Fruit fly (Drosophila melanogaster) whole organism, embryonic: ENCODE results near the gene CG44000.

Experiments
- Abd-B ChIP-seq: fragments of 200-800 bp; sonication (Bioruptor generic); optimal IDR thresholded peaks from 2 replicates; lab custom pipeline; 2018; ENCODE audit warnings: missing biosample characterization, mild to moderate bottlenecking, missing genetic modification characterization, moderate library complexity
- Ada2b ChIP-seq: fragments of 200-800 bp; sonication (Bioruptor generic); IDR thresholded peaks from 2 replicates; pipeline ENCODE4 v1.3.6; 2022; ENCODE audit warnings: missing biosample characterization, missing genetic modification characterization
- Awh ChIP-seq: fragments of 200-800 bp; sonication (Bioruptor generic); IDR thresholded peaks from 2 replicates; pipeline ENCODE4, ENCODE4 v1.3.6; 2022; ENCODE audit warnings: missing biosample characterization, missing genetic modification characterization
- CG10209 ChIP-seq: fragments of 200-800 bp; sonication (Bioruptor generic); optimal IDR thresholded peaks from 3 replicates; lab custom pipeline; 2017; ENCODE audit warnings: missing biosample characterization, mild to moderate bottlenecking, missing genetic modification characterization, missing genetic modification reagents
- CG10321 ChIP-seq: fragments of 200-800 bp; sonication (Bioruptor generic); IDR thresholded peaks from 2 replicates; pipeline ENCODE4 v1.3.6; 2022; ENCODE audit warnings: missing biosample characterization, missing genetic modification characterization
- CG10565 ChIP-seq: fragments of 200-800 bp; sonication (Bioruptor generic); optimal IDR thresholded peaks from 3 replicates; lab custom pipeline; 2016; ENCODE audit warnings: missing biosample characterization, mild to moderate bottlenecking, missing genetic modification characterization
- CG11456 ChIP-seq: fragments of 200-800 bp; sonication (Bioruptor generic); IDR thresholded peaks from 3 replicates; pipeline ENCODE4 v1.3.6; 2022; ENCODE audit warnings: missing biosample characterization, missing genetic modification characterization
- CG11695 ChIP-seq: fragments of 200-800 bp; sonication (Bioruptor generic); IDR thresholded peaks from 3 replicates; pipeline ENCODE4 v1.3.6; 2022; ENCODE audit warnings: missing biosample characterization, missing genetic modification characterization
- CG11723 ChIP-seq: fragments of 200-800 bp; sonication (Bioruptor generic); optimal IDR thresholded peaks from 2 replicates; lab custom pipeline; 2017; ENCODE audit warnings: missing biosample characterization, mild to moderate bottlenecking, missing genetic modification characterization
- CG13296 ChIP-seq: fragments of 200-800 bp; sonication (Bioruptor generic); optimal IDR thresholded peaks from 3 replicates; lab custom pipeline; 2018; ENCODE audit warnings: missing biosample characterization, mild to moderate bottlenecking, missing genetic modification characterization
- CG13424 ChIP-seq: fragments of 200-800 bp; sonication (Bioruptor generic); optimal IDR thresholded peaks from 2 replicates; lab custom pipeline; 2019; ENCODE audit warnings: missing biosample characterization, mild to moderate bottlenecking, missing genetic modification characterization, moderate library complexity
- CG13775 ChIP-seq: fragments of 200-800 bp; sonication (Bioruptor generic); optimal IDR thresholded peaks from 3 replicates; lab custom pipeline; 2017; ENCODE audit warnings: missing biosample characterization, mild to moderate bottlenecking, missing genetic modification characterization
- CG14014 ChIP-seq: fragments of 200-800 bp; sonication (Bioruptor generic); IDR thresholded peaks from 2 replicates; pipeline ENCODE4 v1.3.6; 2022; ENCODE audit warnings: missing biosample characterization, missing genetic modification characterization
- CG14965 ChIP-seq: fragments of 200-800 bp; sonication (Bioruptor generic); optimal IDR thresholded peaks from 2 replicates; lab custom pipeline; 2016; ENCODE audit warnings: missing biosample characterization, missing genetic modification characterization, borderline replicate concordance
- CG16815 ChIP-seq: fragments of 200-800 bp; sonication (Bioruptor generic); optimal IDR thresholded peaks from 3 replicates; lab custom pipeline; 2017; ENCODE audit warnings: missing biosample characterization, mild to moderate bottlenecking, missing genetic modification characterization
- CG17829 ChIP-seq: fragments of 200-800 bp; optimal IDR thresholded peaks from 2 replicates; lab custom pipeline; 2019; ENCODE audit warnings: missing biosample characterization, mild to moderate bottlenecking, missing genetic modification characterization, moderate library complexity
- CG18619 ChIP-seq: fragments of 200-800 bp; sonication (Bioruptor generic); optimal IDR thresholded peaks from 3 replicates; lab custom pipeline; 2017; ENCODE audit warnings: missing biosample characterization, mild to moderate bottlenecking, missing genetic modification characterization
- CG3847 ChIP-seq: fragments of 200-800 bp; sonication (Bioruptor generic); IDR thresholded peaks from 2 replicates; pipeline ENCODE4 v1.3.6; 2022; ENCODE audit warnings: missing biosample characterization, missing genetic modification characterization
- CG4328 ChIP-seq: fragments of 200-800 bp; sonication (Bioruptor generic); optimal IDR thresholded peaks from 3 replicates; lab custom pipeline; 2017; ENCODE audit warnings: missing biosample characterization, missing genetic modification reagents, missing genetic modification characterization
- CG43689 ChIP-seq: fragments of 200-800 bp; sonication (Bioruptor generic); IDR thresholded peaks from 2 replicates; pipeline ENCODE4 v1.3.6; 2022; ENCODE audit warnings: missing biosample characterization, missing genetic modification characterization
- CG4707 ChIP-seq: fragments of 200-800 bp; sonication (Bioruptor generic); optimal IDR thresholded peaks from 2 replicates; lab custom pipeline; 2018; ENCODE audit warnings: missing biosample characterization, mild to moderate bottlenecking, missing genetic modification characterization, moderate library complexity
- CG7271 ChIP-seq: fragments of 200-800 bp; sonication (Bioruptor generic); optimal IDR thresholded peaks from 2 replicates; lab custom pipeline; 2018; ENCODE audit warnings: missing biosample characterization, mild to moderate bottlenecking, missing genetic modification characterization, moderate library complexity
- CG7839 ChIP-seq: fragments of 200-800 bp; sonication (Bioruptor generic); optimal IDR thresholded peaks from 3 replicates; lab custom pipeline; 2018; ENCODE audit warnings: missing biosample characterization, mild to moderate bottlenecking, missing genetic modification characterization, moderate library complexity
- CG8478 ChIP-seq: fragments of >200 bp; optimal IDR thresholded peaks from 2 replicates; lab custom pipeline; 2018
- CG9817 ChIP-seq: fragments of 200-800 bp; sonication (Bioruptor generic); optimal IDR thresholded peaks from 2 replicates; lab custom pipeline; 2018; ENCODE audit warnings: missing biosample characterization, mild to moderate bottlenecking, missing genetic modification characterization, moderate library complexity
- Fer2 ChIP-seq: fragments of 200-800 bp; sonication (Bioruptor generic); optimal IDR thresholded peaks from 2 replicates; lab custom pipeline; 2018; ENCODE audit warnings: missing biosample characterization, mild to moderate bottlenecking, missing genetic modification characterization, moderate library complexity
- HLH54F ChIP-seq: fragments of 200-800 bp; sonication (Bioruptor generic); optimal IDR thresholded peaks from 3 replicates; lab custom pipeline; 2016; ENCODE audit warnings: missing biosample characterization, missing genetic modification characterization
- Hand ChIP-seq: fragments of 200-800 bp; sonication (Bioruptor generic); optimal IDR thresholded peaks from 2 replicates; lab custom pipeline; 2017; ENCODE audit warnings: mild to moderate bottlenecking, missing biosample characterization, missing genetic modification reagents, missing genetic modification characterization
- Hr39 ChIP-seq: fragments of >200 bp; optimal IDR thresholded peaks from 2 replicates; lab custom pipeline; 2017
- Jarid2 ChIP-seq: fragments of 200-800 bp; sonication (Bioruptor generic); optimal IDR thresholded peaks from 3 replicates; lab custom pipeline; 2017; ENCODE audit warnings: mild to moderate bottlenecking, missing biosample characterization, missing genetic modification reagents, missing genetic modification characterization
- Mes4 ChIP-seq: fragments of 200-800 bp; sonication (Bioruptor generic); optimal IDR thresholded peaks from 2 replicates; lab custom pipeline; 2016; ENCODE audit warnings: missing biosample characterization, missing genetic modification characterization
- Mrtf ChIP-seq: fragments of 200-800 bp; sonication (Bioruptor generic); IDR thresholded peaks from 3 replicates; pipeline ENCODE4 v1.3.6; 2022; ENCODE audit warnings: missing biosample characterization, missing genetic modification characterization
- Nf-YB ChIP-seq: fragments of 200-800 bp; sonication (Bioruptor generic); optimal IDR thresholded peaks from 3 replicates; lab custom pipeline; 2019; ENCODE audit warnings: missing biosample characterization, mild to moderate bottlenecking, missing genetic modification characterization, moderate library complexity
- Ssrp ChIP-seq: fragments of 200-800 bp; sonication (Bioruptor generic); optimal IDR thresholded peaks from 2 replicates; lab custom pipeline; 2018; ENCODE audit warnings: missing biosample characterization, mild to moderate bottlenecking, missing genetic modification characterization, moderate library complexity
- Tbp ChIP-seq: fragments of >200 bp; optimal IDR thresholded peaks from 2 replicates; lab custom pipeline; 2018; ENCODE audit warnings: missing biosample characterization, missing genetic modification characterization
- cg ChIP-seq: fragments of 200-800 bp; sonication (Bioruptor generic); optimal IDR thresholded peaks from 3 replicates; lab custom pipeline; 2019; ENCODE audit warnings: missing biosample characterization, mild to moderate bottlenecking, missing genetic modification characterization, moderate library complexity
- crc ChIP-seq: fragments of 200-800 bp; sonication (Bioruptor generic); optimal IDR thresholded peaks from 2 replicates; lab custom pipeline; 2016; ENCODE audit warnings: missing biosample characterization, missing genetic modification characterization
- dimm ChIP-seq: fragments of 200-800 bp; sonication (Bioruptor generic); IDR thresholded peaks from 2 replicates; pipeline ENCODE4 v1.3.6; 2022; ENCODE audit warnings: missing biosample characterization, missing genetic modification characterization
- esg ChIP-seq: fragments of 200-800 bp; sonication (Bioruptor generic); conservative IDR thresholded peaks from 2 replicates; pipeline ENCODE4 v1.3.6; 2022; ENCODE audit warnings: missing biosample characterization, missing genetic modification characterization
- gce ChIP-seq: fragments of 200-800 bp; sonication (Bioruptor generic); IDR thresholded peaks from 3 replicates; pipeline ENCODE4 v1.3.6; 2022; ENCODE audit warnings: missing biosample characterization, missing genetic modification characterization
- knrl ChIP-seq: fragments of 200-800 bp; sonication (Bioruptor generic); IDR thresholded peaks from 3 replicates; pipeline ENCODE4 v1.3.6; 2022; ENCODE audit warnings: missing biosample characterization, missing genetic modification characterization; ENCODE audit not compliant: partially characterized antibody
- lmd ChIP-seq: fragments of 200-800 bp; sonication (Bioruptor generic); IDR thresholded peaks from 2 replicates; pipeline ENCODE4 v1.3.6; 2022; ENCODE audit warnings: missing biosample characterization, missing genetic modification characterization
- phol ChIP-seq: fragments of 200-800 bp; sonication (Bioruptor generic); optimal IDR thresholded peaks from 3 replicates; lab custom pipeline; 2018; ENCODE audit warnings: missing biosample characterization, mild to moderate bottlenecking, missing genetic modification characterization, moderate library complexity
- pita ChIP-seq: fragments of 200-800 bp; sonication (Bioruptor generic); optimal IDR thresholded peaks from 2 replicates; lab custom pipeline; 2017; ENCODE audit warnings: missing biosample characterization, mild to moderate bottlenecking, missing genetic modification characterization
- pros ChIP-seq: fragments of 200-800 bp; sonication (Bioruptor generic); optimal IDR thresholded peaks from 3 replicates; lab custom pipeline; 2019; ENCODE audit warnings: missing biosample characterization, mild to moderate bottlenecking, missing genetic modification characterization, moderate library complexity
- pzg ChIP-seq: fragments of 200-800 bp; sonication (Bioruptor generic); optimal IDR thresholded peaks from 3 replicates; lab custom pipeline; 2018; ENCODE audit warnings: missing biosample characterization, mild to moderate bottlenecking, missing genetic modification characterization, moderate library complexity
- shn ChIP-seq: fragments of 200-800 bp; sonication (Bioruptor generic); optimal IDR thresholded peaks from 3 replicates; lab custom pipeline; 2016; ENCODE audit warnings: missing biosample characterization, missing genetic modification characterization
- sisA ChIP-seq: fragments of 200-800 bp; sonication (Bioruptor generic); IDR thresholded peaks from 2 replicates; pipeline ENCODE4 v1.3.6; 2022; ENCODE audit warnings: missing biosample characterization, missing genetic modification characterization
- sna ChIP-seq: fragments of 200-800 bp; sonication (Bioruptor generic); IDR thresholded peaks from 2 replicates; pipeline ENCODE4 v1.3.6; 2022; ENCODE audit warnings: missing biosample characterization, missing genetic modification characterization; ENCODE audit not compliant: partially characterized antibody
- tna ChIP-seq: fragments of 200-800 bp; sonication (Bioruptor generic); IDR thresholded peaks from 2 replicates; pipeline ENCODE4 v1.3.6; 2022; ENCODE audit warnings: missing biosample characterization, missing genetic modification characterization; ENCODE audit not compliant: partially characterized antibody

The CG44000 gene

dm6 chr2L:5059645-5060254, 16.7 kb downstream of the CG44000 start, which contains the start of gene Rpn11 (continued):
- peak; percentile 68 for TF ChIP-seq CG13296
- peak; percentile 33 for TF ChIP-seq Hand (GFP tag; lab: Kevin White, UChicago)
- peak; percentile 12; the same call in 1 of the 2 replicates for TF ChIP-seq sisA (GFP tag; lab: Robert Waterston, UW)
- peak; percentile 30 for TF ChIP-seq CG11723 (GFP tag; lab: Kevin White, UChicago)
- no peak for TF ChIP-seq Mrtf (GFP tag; lab: Robert Waterston, UW)
- TF ChIP-seq CG10209 (GFP tag; lab: Kevin White, UChicago), result peak; percentile 58
- peak; percentile 50 for TF ChIP-seq pzg
- peak; percentile 72 for TF ChIP-seq CG17829 (tag; lab: Kevin White, UChicago)
- peak; percentile 76 for TF ChIP-seq Abd-B
- TF ChIP-seq Ssrp (tag; lab: Kevin White, UChicago), result peak; percentile 69
- TF ChIP-seq Nf-YB (GFP tag; lab: Kevin White, UChicago), result peak; percentile 37
- no peak for TF ChIP-seq Mes4 (GFP tag; lab: Kevin White, UChicago)
- peak; percentile 70 for TF ChIP-seq CG13424 (tag; lab: Kevin White, UChicago)
- TF ChIP-seq pros, result no peak
- TF ChIP-seq pita (GFP tag; lab: Kevin White, UChicago), result no peak
- no peak for TF ChIP-seq Hr39
- TF ChIP-seq CG9817, result peak; percentile 67
- TF ChIP-seq sna, result no peak
- TF ChIP-seq CG10565 (GFP tag; lab: Kevin White, UChicago), result no peak
- no peak for TF ChIP-seq CG11695 (GFP tag; lab: Robert Waterston, UW)
- peak; percentile 39 for TF ChIP-seq esg (GFP tag; lab: Robert Waterston, UW)
- no peak for TF ChIP-seq Awh (GFP tag; lab: Robert Waterston, UW)
- no peak; the same call in 2 of the 3 replicates for TF ChIP-seq CG11456 (GFP tag; lab: Robert Waterston, UW)
- no peak for TF ChIP-seq Tbp (GFP tag; lab: Kevin White, UChicago)
- TF ChIP-seq Jarid2 (GFP tag; lab: Kevin White, UChicago), result no peak
- peak; percentile 77 for TF ChIP-seq phol
- peak; percentile 7 for TF ChIP-seq shn (GFP tag; lab: Kevin White, UChicago)
- peak; percentile 79 for TF ChIP-seq CG13775 (GFP tag; lab: Kevin White, UChicago)
- no peak for TF ChIP-seq gce (GFP tag; lab: Robert Waterston, UW)
- peak; percentile 71 for TF ChIP-seq CG7839 (tag; lab: Kevin White, UChicago)
- TF ChIP-seq Ada2b (GFP tag; lab: Robert Waterston, UW), result peak; percentile 41; the same call in 1 of the 2 replicates
- no peak for TF ChIP-seq dimm (GFP tag; lab: Robert Waterston, UW)
- TF ChIP-seq CG16815 (GFP tag; lab: Kevin White, UChicago), result peak; percentile 44
- peak; percentile 35 for TF ChIP-seq CG18619 (GFP tag; lab: Kevin White, UChicago)
- peak; percentile 32 for TF ChIP-seq HLH54F (GFP tag; lab: Kevin White, UChicago)
- TF ChIP-seq CG4328 (GFP tag; lab: Kevin White, UChicago), result peak; percentile 60
- no peak for TF ChIP-seq cg (GFP tag; lab: Kevin White, UChicago)
- peak; percentile 39; the same call in 2 of the 3 replicates for TF ChIP-seq knrl (GFP tag; lab: Robert Waterston, UW)
- no peak for TF ChIP-seq CG10321 (GFP tag; lab: Robert Waterston, UW)
- no peak for TF ChIP-seq crc (GFP tag; lab: Kevin White, UChicago)
- no peak for TF ChIP-seq CG8478
- no peak for TF ChIP-seq CG7271 (tag; lab: Kevin White, UChicago)
- no peak for TF ChIP-seq CG14014 (GFP tag; lab: Robert Waterston, UW)
- TF ChIP-seq Fer2 (tag; lab: Kevin White, UChicago), result peak; percentile 41
- TF ChIP-seq CG43689 (GFP tag; lab: Robert Waterston, UW), result no peak
- no peak for TF ChIP-seq CG14965 (GFP tag; lab: Kevin White, UChicago)
- TF ChIP-seq lmd (GFP tag; lab: Robert Waterston, UW), result no peak; the same call in 1 of the 2 replicates
- TF ChIP-seq CG4707 (GFP tag; lab: Kevin White, UChicago), result no peak
- TF ChIP-seq tna, result no peak
- peak; percentile 58 for TF ChIP-seq CG3847 (GFP tag; lab: Robert Waterston, UW)
